Worm (Caenorhabditis elegans): Measurements from ENCODE around the gene Y47D7A.12.
A peak's percentile ranks its signal among the peaks of the same experiment; 100 is the strongest.

Y47D7A.12 gene

ce11 chrV:4419767-4420322, 9.6 kb downstream of the Y47D7A.12 start, which contains the start of the genes Y47D7A.7 and Y47D7A.2:
Gene Y47D7A.7, minus strand, starts transcription at chrV:4419867.
Gene Y47D7A.2, plus strand, starts transcription at chrV:4420272.
- TF ChIP-seq fkh-2 (tag; optimal IDR thresholded peaks at IDR 0.05) (no peak), lin-15B (tag; optimal IDR thresholded peaks at IDR 0.05) (no peak), elt-1 (tag; optimal IDR thresholded peaks at IDR 0.05) (no peak), nhr-25 (tag; optimal IDR thresholded peaks at IDR 0.05) (no peak), ceh-16 (tag; optimal IDR thresholded peaks at IDR 0.05) (no peak), R02D3.7 (tag; optimal IDR thresholded peaks at IDR 0.05) (no peak), nfya-1 (tag; optimal IDR thresholded peaks at IDR 0.05; ENCODE audit: insufficient read depth) (no peak), nhr-76 (tag; optimal IDR thresholded peaks at IDR 0.05) (no peak)

ce11 chrV:4418116-4418515, 11.4 kb downstream of the Y47D7A.12 start, which contains the start of gene Y47D7A.6:
Gene Y47D7A.6, minus strand, starts transcription at chrV:4418216.
- no peak for TF ChIP-seq zag-1 (tag; optimal IDR thresholded peaks at IDR 0.05)
- no peak for TF ChIP-seq nhr-77 (tag; optimal IDR thresholded peaks at IDR 0.05)
- TF ChIP-seq snpc-4 (tag; optimal IDR thresholded peaks at IDR 0.05) = no peak
- no peak for TF ChIP-seq ztf-11 (tag; optimal IDR thresholded peaks at IDR 0.05)
- TF ChIP-seq nhr-11 (tag; optimal IDR thresholded peaks at IDR 0.05) = no peak
- TF ChIP-seq unc-62 (GFP tag; optimal IDR thresholded peaks at IDR 0.05) = no peak
- no peak for TF ChIP-seq daf-12 (tag; optimal IDR thresholded peaks at IDR 0.05)
- no peak for TF ChIP-seq skn-1 (tag; optimal IDR thresholded peaks at IDR 0.05)
- no peak for TF ChIP-seq lin-39 (tag; optimal IDR thresholded peaks at IDR 0.05)

- TF ChIP-seq nhr-23 (tag; optimal IDR thresholded peaks at IDR 0.05) = no peak
- TF ChIP-seq sea-2 (GFP tag; optimal IDR thresholded peaks at IDR 0.05) = no peak
- no peak for TF ChIP-seq nhr-11 (tag; optimal IDR thresholded peaks at IDR 0.05)
- no peak for TF ChIP-seq ama-1 (optimal IDR thresholded peaks at IDR 0.05)
- TF ChIP-seq elt-2 (tag; optimal IDR thresholded peaks at IDR 0.05) = no peak
- no peak for TF ChIP-seq fkh-2 (tag; optimal IDR thresholded peaks at IDR 0.05)
- no peak for TF ChIP-seq zag-1 (tag; optimal IDR thresholded peaks at IDR 0.05)
- TF ChIP-seq egl-5 (tag; optimal IDR thresholded peaks at IDR 0.05) = no peak
- no peak for TF ChIP-seq nhr-237 (tag; optimal IDR thresholded peaks at IDR 0.05)
- TF ChIP-seq skn-1 (tag; optimal IDR thresholded peaks at IDR 0.05) = no peak
- no peak for TF ChIP-seq pqm-1 (tag; optimal IDR thresholded peaks at IDR 0.05)
- TF ChIP-seq nhr-28 (tag; optimal IDR thresholded peaks at IDR 0.05) = no peak
- no peak for TF ChIP-seq nhr-77 (tag; optimal IDR thresholded peaks at IDR 0.05)
- TF ChIP-seq eor-1 (tag; optimal IDR thresholded peaks at IDR 0.05) = no peak
- TF ChIP-seq ceh-28 (tag; optimal IDR thresholded peaks at IDR 0.05) = no peak
- no peak for TF ChIP-seq fos-1 (tag; optimal IDR thresholded peaks at IDR 0.05)
- no peak for TF ChIP-seq ceh-82 (tag; optimal IDR thresholded peaks at IDR 0.05)
- no peak for TF ChIP-seq unc-62 (GFP tag; optimal IDR thresholded peaks at IDR 0.05)
- no peak for TF ChIP-seq lin-39 (tag; optimal IDR thresholded peaks at IDR 0.05)
These were observed 12.8 kb downstream of the Y47D7A.12 start, which contains the start of gene Y47D7A.18 for ce11 chrV:4416710-4417109. Gene Y47D7A.18, minus strand, starts transcription at chrV:4416810.

ce11 chrV:4414613-4415071, 14.8 kb downstream of the Y47D7A.12 start, which contains the start of gene grl-5:
Gene grl-5, minus strand, starts transcription at chrV:4414663.
- TF ChIP-seq nhr-43 (tag; optimal IDR thresholded peaks at IDR 0.05; ENCODE audit: poor library complexity, severe bottlenecking) (peak; percentile 18), unc-62 (GFP tag; optimal IDR thresholded peaks at IDR 0.05) (no peak), nhr-67 (tag; optimal IDR thresholded peaks at IDR 0.05) (no peak), nhr-77 (tag; optimal IDR thresholded peaks at IDR 0.05) (no peak), eor-1 (tag; optimal IDR thresholded peaks at IDR 0.05) (no peak)

- no peak for TF ChIP-seq nhr-23 (tag; optimal IDR thresholded peaks at IDR 0.05)
- no peak for TF ChIP-seq ZK546.5 (tag; optimal IDR thresholded peaks at IDR 0.05)
- no peak for TF ChIP-seq nhr-43 (tag; optimal IDR thresholded peaks at IDR 0.05; ENCODE audit: poor library complexity, severe bottlenecking)
- no peak for TF ChIP-seq nhr-25 (tag; optimal IDR thresholded peaks at IDR 0.05)
- no peak for TF ChIP-seq nhr-12 (tag; optimal IDR thresholded peaks at IDR 0.05)
- no peak for TF ChIP-seq fkh-10 (GFP tag; optimal IDR thresholded peaks at IDR 0.05)
- TF ChIP-seq skn-1 (tag; optimal IDR thresholded peaks at IDR 0.05) = no peak
- TF ChIP-seq ceh-82 (tag; optimal IDR thresholded peaks at IDR 0.05) = no peak
- no peak for TF ChIP-seq egl-5 (tag; optimal IDR thresholded peaks at IDR 0.05)
- TF ChIP-seq lin-39 (tag; optimal IDR thresholded peaks at IDR 0.05) = no peak
- TF ChIP-seq ceh-9 (tag; optimal IDR thresholded peaks at IDR 0.05) = no peak
- TF ChIP-seq hmg-11 (tag; optimal IDR thresholded peaks at IDR 0.05) = no peak
- TF ChIP-seq nhr-76 (tag; optimal IDR thresholded peaks at IDR 0.05) = no peak
- no peak for TF ChIP-seq ceh-16 (tag; optimal IDR thresholded peaks at IDR 0.05)
- TF ChIP-seq eor-1 (tag; optimal IDR thresholded peaks at IDR 0.05) = no peak
- no peak for TF ChIP-seq ztf-11 (tag; optimal IDR thresholded peaks at IDR 0.05)
- no peak for TF ChIP-seq tbx-2 (tag; optimal IDR thresholded peaks at IDR 0.05)
- TF ChIP-seq elt-1 (tag; optimal IDR thresholded peaks at IDR 0.05) = no peak
- TF ChIP-seq lin-15B (tag; optimal IDR thresholded peaks at IDR 0.05) = no peak
- TF ChIP-seq jun-1 (tag; optimal IDR thresholded peaks at IDR 0.05) = no peak
These were observed 17.8 kb downstream of the Y47D7A.12 start, which contains the start of gene Y47D7A.17 for ce11 chrV:4411714-4412113. Gene Y47D7A.17, minus strand, starts transcription at chrV:4411814.

Data from whole organism, L3 larva.